Fruit fly (Drosophila melanogaster) whole organism, embryonic: ENCODE results near the gene CG18598.

Experiments used
- Abd-B ChIP-seq: fragments of 200-800 bp; sonication (Bioruptor generic); optimal IDR thresholded peaks from 2 replicates; lab custom pipeline; 2018; ENCODE audit warnings: missing biosample characterization, mild to moderate bottlenecking, missing genetic modification characterization, moderate library complexity
- Aef1 ChIP-seq: fragments of 200-800 bp; sonication (Bioruptor generic); IDR thresholded peaks from 3 replicates; pipeline ENCODE4 v1.3.6; 2022; ENCODE audit warnings: missing biosample characterization, missing genetic modification characterization
- Atf-2 ChIP-seq: fragments of 200-800 bp; sonication (Bioruptor generic); optimal IDR thresholded peaks from 2 replicates; lab custom pipeline; 2016; ENCODE audit warnings: missing biosample characterization, missing genetic modification characterization
- Atf3 ChIP-seq: fragments of 200-800 bp; sonication (Bioruptor generic); optimal IDR thresholded peaks from 3 replicates; lab custom pipeline; 2016; ENCODE audit warnings: missing biosample characterization, missing genetic modification characterization
- B-H2 ChIP-seq: fragments of 200-800 bp; sonication (Bioruptor generic); optimal IDR thresholded peaks from 2 replicates; lab custom pipeline; 2018; ENCODE audit warnings: missing biosample characterization, mild to moderate bottlenecking, missing genetic modification characterization
- BEAF-32 ChIP-seq: fragments of 200-800 bp; sonication (Bioruptor generic); optimal IDR thresholded peaks from 3 replicates; lab custom pipeline; 2017; ENCODE audit warnings: missing biosample characterization, missing genetic modification characterization, mild to moderate bottlenecking, moderate library complexity, missing genetic modification reagents
- CG10979 ChIP-seq: fragments of 200-800 bp; sonication (Bioruptor generic); optimal IDR thresholded peaks from 2 replicates; lab custom pipeline; 2018; ENCODE audit warnings: missing biosample characterization, mild to moderate bottlenecking, missing genetic modification characterization, moderate library complexity
- CG11696 ChIP-seq: fragments of 200-800 bp; sonication (Bioruptor generic); IDR thresholded peaks from 2 replicates; pipeline ENCODE4 v1.3.6; 2022; ENCODE audit warnings: missing biosample characterization, missing genetic modification characterization
- CG12071 ChIP-seq: fragments of 200-800 bp; sonication (Bioruptor generic); optimal IDR thresholded peaks from 3 replicates; lab custom pipeline; 2018; ENCODE audit warnings: missing biosample characterization, mild to moderate bottlenecking, missing genetic modification characterization
- CG12104 ChIP-seq: fragments of 200-800 bp; sonication (Bioruptor generic); optimal IDR thresholded peaks from 3 replicates; lab custom pipeline; 2016; ENCODE audit warnings: missing biosample characterization, missing genetic modification characterization
- CG12659 ChIP-seq: fragments of 200-800 bp; sonication (Bioruptor generic); optimal IDR thresholded peaks from 3 replicates; lab custom pipeline; 2017; ENCODE audit warnings: mild to moderate bottlenecking, missing biosample characterization, missing genetic modification reagents, missing genetic modification characterization
- CG13296 ChIP-seq: fragments of 200-800 bp; sonication (Bioruptor generic); optimal IDR thresholded peaks from 3 replicates; lab custom pipeline; 2018; ENCODE audit warnings: missing biosample characterization, mild to moderate bottlenecking, missing genetic modification characterization
- CG13424 ChIP-seq: fragments of 200-800 bp; sonication (Bioruptor generic); optimal IDR thresholded peaks from 2 replicates; lab custom pipeline; 2019; ENCODE audit warnings: missing biosample characterization, mild to moderate bottlenecking, missing genetic modification characterization, moderate library complexity
- CG14050 ChIP-seq: fragments of 200-800 bp; sonication (Bioruptor generic); IDR thresholded peaks from 3 replicates; pipeline ENCODE4 v1.3.6; 2022; ENCODE audit warnings: missing biosample characterization, missing genetic modification characterization
- CG15696 ChIP-seq: fragments of 200-800 bp; sonication (Bioruptor generic); optimal IDR thresholded peaks from 2 replicates; lab custom pipeline; 2019; ENCODE audit warnings: missing biosample characterization, mild to moderate bottlenecking, missing genetic modification characterization, moderate library complexity
- CG17385 ChIP-seq: fragments of 200-800 bp; sonication (Bioruptor generic); optimal IDR thresholded peaks from 3 replicates; lab custom pipeline; 2018; ENCODE audit warnings: missing biosample characterization, mild to moderate bottlenecking, missing genetic modification characterization
- CG2875 ChIP-seq: fragments of 200-800 bp; sonication (Bioruptor generic); optimal IDR thresholded peaks from 2 replicates; lab custom pipeline; 2017; ENCODE audit warnings: missing biosample characterization, mild to moderate bottlenecking, missing genetic modification characterization, missing genetic modification reagents
- CG3281 ChIP-seq: fragments of 200-800 bp; sonication (Bioruptor generic); optimal IDR thresholded peaks from 3 replicates; lab custom pipeline; 2017; ENCODE audit warnings: missing biosample characterization, mild to moderate bottlenecking, missing genetic modification characterization
- CG3726 ChIP-seq: fragments of 200-800 bp; sonication (Bioruptor generic); IDR thresholded peaks from 3 replicates; pipeline ENCODE4, ENCODE4 v1.3.6; 2022; ENCODE audit warnings: missing biosample characterization, missing genetic modification characterization
- CG3847 ChIP-seq: fragments of 200-800 bp; sonication (Bioruptor generic); IDR thresholded peaks from 2 replicates; pipeline ENCODE4 v1.3.6; 2022; ENCODE audit warnings: missing biosample characterization, missing genetic modification characterization
- CG4328 ChIP-seq: fragments of 200-800 bp; sonication (Bioruptor generic); optimal IDR thresholded peaks from 3 replicates; lab custom pipeline; 2017; ENCODE audit warnings: missing biosample characterization, missing genetic modification reagents, missing genetic modification characterization
- CG4404 ChIP-seq: fragments of 200-800 bp; sonication (Bioruptor generic); IDR thresholded peaks from 2 replicates; pipeline ENCODE4 v1.3.6; 2022; ENCODE audit warnings: missing biosample characterization, missing genetic modification characterization
- CG6683 ChIP-seq: fragments of 200-800 bp; sonication (Bioruptor generic); optimal IDR thresholded peaks from 2 replicates; lab custom pipeline; 2017; ENCODE audit warnings: missing biosample characterization, mild to moderate bottlenecking, missing genetic modification characterization, missing genetic modification reagents
- CG7271 ChIP-seq: fragments of 200-800 bp; sonication (Bioruptor generic); optimal IDR thresholded peaks from 2 replicates; lab custom pipeline; 2018; ENCODE audit warnings: missing biosample characterization, mild to moderate bottlenecking, missing genetic modification characterization, moderate library complexity
- CG8359 ChIP-seq: fragments of 200-800 bp; sonication (Bioruptor generic); optimal IDR thresholded peaks from 2 replicates; lab custom pipeline; 2017; ENCODE audit warnings: missing biosample characterization, mild to moderate bottlenecking, missing genetic modification characterization, borderline replicate concordance
- Dad ChIP-seq: fragments of 200-800 bp; sonication (Bioruptor generic); optimal IDR thresholded peaks from 3 replicates; lab custom pipeline; 2016; ENCODE audit warnings: missing biosample characterization, missing genetic modification characterization
- Dbx ChIP-seq: fragments of 200-800 bp; sonication (Bioruptor generic); IDR thresholded peaks from 3 replicates; pipeline ENCODE4 v1.3.6; 2022; ENCODE audit warnings: missing biosample characterization, missing genetic modification characterization
- Dp ChIP-seq: fragments of 200-800 bp; sonication (Bioruptor generic); optimal IDR thresholded peaks from 2 replicates; lab custom pipeline; 2018; ENCODE audit warnings: missing biosample characterization, mild to moderate bottlenecking, missing genetic modification characterization, moderate library complexity
- Hsf ChIP-seq: fragments of 200-800 bp; sonication (Bioruptor generic); optimal IDR thresholded peaks from 3 replicates; lab custom pipeline; 2016; ENCODE audit warnings: missing biosample characterization, missing genetic modification characterization
- NfI ChIP-seq: fragments of 200-800 bp; sonication (Bioruptor generic); optimal IDR thresholded peaks from 3 replicates; lab custom pipeline; 2018; ENCODE audit warnings: missing biosample characterization, mild to moderate bottlenecking, missing genetic modification characterization, moderate library complexity
- Optix ChIP-seq: fragments of 200-800 bp; sonication (Bioruptor generic); IDR thresholded peaks from 3 replicates; pipeline ENCODE4 v1.3.6; 2022; ENCODE audit warnings: missing biosample characterization, missing genetic modification characterization
- Sry-β ChIP-seq: fragments of 200-800 bp; sonication (Bioruptor generic); optimal IDR thresholded peaks from 2 replicates; lab custom pipeline; 2018; ENCODE audit warnings: missing biosample characterization, mild to moderate bottlenecking, missing genetic modification characterization, moderate library complexity
- bigmax ChIP-seq: fragments of 200-800 bp; sonication (Bioruptor generic); optimal IDR thresholded peaks from 2 replicates; lab custom pipeline; 2018; ENCODE audit warnings: missing biosample characterization, mild to moderate bottlenecking, missing genetic modification characterization
- dati ChIP-seq: fragments of 200-800 bp; sonication (Bioruptor generic); IDR thresholded peaks from 2 replicates; pipeline ENCODE4 v1.3.6; 2022; ENCODE audit warnings: missing biosample characterization, missing genetic modification characterization
- dimm ChIP-seq: fragments of 200-800 bp; sonication (Bioruptor generic); IDR thresholded peaks from 2 replicates; pipeline ENCODE4 v1.3.6; 2022; ENCODE audit warnings: missing biosample characterization, missing genetic modification characterization
- eve ChIP-seq, 2 experiments: fragments of >200 bp; optimal IDR thresholded peaks; 2 replicates each; lab custom pipeline; 2017; ENCODE audit warnings: missing biosample characterization in 2 of 2, missing genetic modification characterization in 2 of 2
- gsb-n ChIP-seq: fragments of 200-800 bp; sonication (Bioruptor generic); optimal IDR thresholded peaks from 3 replicates; lab custom pipeline; 2018; ENCODE audit warnings: missing biosample characterization, mild to moderate bottlenecking, missing genetic modification characterization
- jumu ChIP-seq: fragments of 200-800 bp; sonication (Bioruptor generic); optimal IDR thresholded peaks from 3 replicates; lab custom pipeline; 2016; ENCODE audit warnings: missing biosample characterization, missing genetic modification characterization
- luna ChIP-seq: fragments of 200-800 bp; sonication (Bioruptor generic); optimal IDR thresholded peaks from 2 replicates; lab custom pipeline; 2016; ENCODE audit warnings: missing biosample characterization, missing genetic modification characterization
- nmo ChIP-seq: fragments of 200-800 bp; sonication (Bioruptor generic); optimal IDR thresholded peaks from 2 replicates; lab custom pipeline; 2018; ENCODE audit warnings: missing biosample characterization, mild to moderate bottlenecking, missing genetic modification characterization, moderate library complexity
- oc ChIP-seq: fragments of 200-800 bp; sonication (Bioruptor generic); optimal IDR thresholded peaks from 2 replicates; lab custom pipeline; 2018; ENCODE audit warnings: missing biosample characterization, mild to moderate bottlenecking, missing genetic modification characterization, moderate library complexity
- odd ChIP-seq: fragments of 200-800 bp; sonication (Bioruptor generic); optimal IDR thresholded peaks from 2 replicates; lab custom pipeline; 2017; ENCODE audit warnings: missing biosample characterization, mild to moderate bottlenecking, missing genetic modification characterization
- ro ChIP-seq: fragments of 200-800 bp; sonication (Bioruptor generic); IDR thresholded peaks from 2 replicates; pipeline ENCODE4 v1.3.6; 2022; ENCODE audit warnings: missing biosample characterization, missing genetic modification characterization
- sob ChIP-seq: fragments of 200-800 bp; sonication (Bioruptor generic); IDR thresholded peaks from 2 replicates; pipeline ENCODE4 v1.3.6; 2022; ENCODE audit warnings: missing biosample characterization, missing genetic modification characterization
- tio ChIP-seq: fragments of 200-800 bp; sonication (Bioruptor generic); optimal IDR thresholded peaks from 2 replicates; lab custom pipeline; 2017; ENCODE audit warnings: missing biosample characterization, missing genetic modification characterization, inconsistent platforms
- tup ChIP-seq: fragments of 200-800 bp; sonication (Bioruptor generic); optimal IDR thresholded peaks from 2 replicates; lab custom pipeline; 2016; ENCODE audit warnings: missing biosample characterization, mild to moderate bottlenecking, missing genetic modification characterization, moderate library complexity
- unpg ChIP-seq: fragments of 200-800 bp; sonication (Bioruptor generic); optimal IDR thresholded peaks from 3 replicates; lab custom pipeline; 2018; ENCODE audit warnings: missing biosample characterization, mild to moderate bottlenecking, missing genetic modification characterization, moderate library complexity
- wek ChIP-seq: fragments of 200-800 bp; sonication (Bioruptor generic); optimal IDR thresholded peaks from 3 replicates; lab custom pipeline; 2018; ENCODE audit warnings: missing biosample characterization, mild to moderate bottlenecking, missing genetic modification characterization, moderate library complexity
- yki ChIP-seq: fragments of >200 bp; optimal IDR thresholded peaks from 3 replicates; lab custom pipeline; 2018
- zen2 ChIP-seq: fragments of 200-800 bp; sonication (Bioruptor generic); IDR thresholded peaks from 3 replicates; pipeline ENCODE4 v1.3.6; 2022; ENCODE audit warnings: missing biosample characterization, missing genetic modification characterization; ENCODE audit not compliant: partially characterized antibody

CG18598 gene

dm6 chr3R:18215300-18215699 lies 35.6 kb upstream of the CG18598 start (continued):
- TF ChIP-seq CG12071 (GFP tag; lab: Kevin White, UChicago) = no peak
- no peak for TF ChIP-seq Dad (GFP tag; lab: Kevin White, UChicago)
- peak; percentile 32 for TF ChIP-seq CG13424 (tag; lab: Kevin White, UChicago)
- no peak; the same call in 2 of the 3 replicates for TF ChIP-seq Aef1 (GFP tag; lab: Robert Waterston, UW)

DNA sequence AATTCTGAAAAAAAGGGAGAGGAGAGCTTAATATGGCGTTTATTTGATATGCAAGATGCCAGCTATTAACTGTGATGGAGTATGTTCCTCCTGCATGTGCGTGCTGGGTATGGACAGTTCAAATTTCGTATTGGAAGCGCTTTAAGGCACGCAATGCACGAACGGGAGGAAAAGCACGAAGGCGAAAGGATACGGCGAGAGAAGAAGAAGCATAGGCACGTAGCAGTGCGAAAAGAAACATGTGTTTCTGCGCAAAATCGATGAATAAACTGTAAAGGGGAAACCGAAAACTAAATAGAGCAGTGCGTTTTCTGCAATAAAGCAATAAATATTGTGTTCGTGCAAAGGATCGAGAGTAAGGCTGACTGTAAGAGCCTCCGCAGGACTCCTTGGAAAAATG lies 35.0 kb upstream of the CG18598 start, which contains the start of gene CG14314:
Gene CG14314 (plus strand): TSS at position 243 of the 400 bp plus-strand sequence.
- TF ChIP-seq CG15696 (tag; lab: Kevin White, UChicago) = no peak
- no peak for TF ChIP-seq Sry-β (GFP tag; lab: Kevin White, UChicago)
- TF ChIP-seq Hsf (GFP tag; lab: Kevin White, UChicago) = no peak
- no peak for TF ChIP-seq CG10979 (tag; lab: Kevin White, UChicago)
- TF ChIP-seq dati = no peak
- TF ChIP-seq CG6683 = no peak
- no peak for TF ChIP-seq zen2
- no peak for TF ChIP-seq luna (GFP tag; lab: Kevin White, UChicago)
- no peak for TF ChIP-seq dimm
- no peak for TF ChIP-seq nmo (GFP tag; lab: Kevin White, UChicago)
- TF ChIP-seq NfI (GFP tag; lab: Kevin White, UChicago) = no peak
- TF ChIP-seq CG12659 (GFP tag; lab: Kevin White, UChicago) = no peak
- no peak for TF ChIP-seq CG13296
- TF ChIP-seq CG3726 = no peak
- no peak for TF ChIP-seq CG3281 (GFP tag; lab: Kevin White, UChicago)
- no peak for TF ChIP-seq CG8359 (GFP tag; lab: Kevin White, UChicago)
- TF ChIP-seq CG4328 (GFP tag; lab: Kevin White, UChicago) = no peak
- no peak for TF ChIP-seq tup (GFP tag; lab: Kevin White, UChicago)
- TF ChIP-seq Optix (GFP tag; lab: Robert Waterston, UW) = no peak
- TF ChIP-seq sob (GFP tag; lab: Robert Waterston, UW) = no peak
- no peak for TF ChIP-seq CG12104 (GFP tag; lab: Kevin White, UChicago)
- no peak for TF ChIP-seq odd (GFP tag; lab: Kevin White, UChicago)
- peak; percentile 53 for TF ChIP-seq CG17385 (GFP tag; lab: Kevin White, UChicago)
- peak; percentile 30 for TF ChIP-seq BEAF-32 (GFP tag; lab: Kevin White, UChicago)
- TF ChIP-seq tio (GFP tag; lab: Kevin White, UChicago) = no peak
- no peak for TF ChIP-seq Atf-2 (GFP tag; lab: Kevin White, UChicago)
- no peak for TF ChIP-seq CG2875 (GFP tag; lab: Kevin White, UChicago)
- no peak for TF ChIP-seq Atf3
- no peak for TF ChIP-seq CG14050 (GFP tag; lab: Robert Waterston, UW)
- no peak for TF ChIP-seq wek (GFP tag; lab: Kevin White, UChicago)
- peak; percentile 36 for TF ChIP-seq Dp (GFP tag; lab: Kevin White, UChicago)
- no peak for TF ChIP-seq jumu (GFP tag; lab: Kevin White, UChicago)
- no peak for TF ChIP-seq bigmax (GFP tag; lab: Kevin White, UChicago)
- TF ChIP-seq Abd-B (GFP tag; lab: Kevin White, UChicago) = no peak
- TF ChIP-seq oc (tag; lab: Kevin White, UChicago) = no peak
- no peak for TF ChIP-seq gsb-n (tag; lab: Kevin White, UChicago)
- no peak for TF ChIP-seq CG3847 (GFP tag; lab: Robert Waterston, UW)
- no peak for TF ChIP-seq ro (GFP tag; lab: Robert Waterston, UW)
- TF ChIP-seq unpg (GFP tag; lab: Kevin White, UChicago) = no peak
- TF ChIP-seq Dbx (GFP tag; lab: Robert Waterston, UW) = no peak
- no peak for TF ChIP-seq B-H2 (GFP tag; lab: Kevin White, UChicago)
- no peak for TF ChIP-seq CG11696 (GFP tag; lab: Robert Waterston, UW)
- TF ChIP-seq CG7271 (tag; lab: Kevin White, UChicago) = no peak
- TF ChIP-seq CG4404 (GFP tag; lab: Robert Waterston, UW) = no peak
- no peak for TF ChIP-seq eve (GFP tag; optimal IDR thresholded peaks at IDR 0.05; lab: Kevin White, UChicago)
- no peak for TF ChIP-seq yki (lab: Kevin White, UChicago)
